Fruit fly (Drosophila melanogaster) whole organism, embryonic: ENCODE data around the gene RpS28a.

Source experiments
- ATbp ChIP-seq: fragments of 200-800 bp; sonication (Bioruptor generic); optimal IDR thresholded peaks from 2 replicates; lab custom pipeline; 2017; ENCODE audit warnings: missing biosample characterization, mild to moderate bottlenecking, missing genetic modification characterization, missing genetic modification reagents
- CG10321 ChIP-seq: fragments of 200-800 bp; sonication (Bioruptor generic); IDR thresholded peaks from 2 replicates; pipeline ENCODE4 v1.3.6; 2022; ENCODE audit warnings: missing biosample characterization, missing genetic modification characterization
- CG10366 ChIP-seq: fragments of 200-800 bp; sonication (Bioruptor generic); IDR thresholded peaks from 2 replicates; pipeline ENCODE4 v1.3.6; 2022; ENCODE audit warnings: missing biosample characterization, missing genetic modification characterization
- CG10959 ChIP-seq: fragments of 200-800 bp; sonication (Bioruptor generic); IDR thresholded peaks from 2 replicates; pipeline ENCODE4 v1.3.6; 2022; ENCODE audit warnings: missing biosample characterization, missing genetic modification characterization
- CG11085 ChIP-seq: fragments of 200-800 bp; sonication (Bioruptor generic); IDR thresholded peaks from 2 replicates; pipeline ENCODE4 v1.3.6; 2022; ENCODE audit warnings: missing biosample characterization, missing genetic modification characterization
- CG12155 ChIP-seq: fragments of 200-800 bp; sonication (Bioruptor generic); optimal IDR thresholded peaks from 3 replicates; lab custom pipeline; 2016; ENCODE audit warnings: missing biosample characterization, missing genetic modification characterization
- CG12942 ChIP-seq: fragments of 200-800 bp; sonication (Bioruptor generic); optimal IDR thresholded peaks from 3 replicates; lab custom pipeline; 2016; ENCODE audit warnings: missing biosample characterization, missing genetic modification characterization
- CG14965 ChIP-seq: fragments of 200-800 bp; sonication (Bioruptor generic); optimal IDR thresholded peaks from 2 replicates; lab custom pipeline; 2016; ENCODE audit warnings: missing biosample characterization, missing genetic modification characterization, borderline replicate concordance
- CG1529 ChIP-seq: fragments of 200-800 bp; sonication (Bioruptor generic); optimal IDR thresholded peaks from 3 replicates; lab custom pipeline; 2018; ENCODE audit warnings: missing biosample characterization, missing genetic modification characterization
- CG1603 ChIP-seq: fragments of 200-800 bp; sonication (Bioruptor generic); optimal IDR thresholded peaks from 2 replicates; lab custom pipeline; 2019; ENCODE audit warnings: missing biosample characterization, mild to moderate bottlenecking, missing genetic modification characterization, moderate library complexity
- CG1647 ChIP-seq: fragments of 200-800 bp; sonication (Bioruptor generic); optimal IDR thresholded peaks from 3 replicates; lab custom pipeline; 2016; ENCODE audit warnings: missing biosample characterization, missing genetic modification characterization
- CG16813 ChIP-seq: fragments of 200-800 bp; sonication (Bioruptor generic); IDR thresholded peaks from 3 replicates; pipeline ENCODE4 v1.3.6; 2022; ENCODE audit warnings: missing biosample characterization, missing genetic modification characterization; ENCODE audit not compliant: partially characterized antibody
- CG2202 ChIP-seq: fragments of 200-800 bp; sonication (Bioruptor generic); optimal IDR thresholded peaks from 2 replicates; lab custom pipeline; 2018; ENCODE audit warnings: missing biosample characterization, mild to moderate bottlenecking, missing genetic modification characterization
- CG3065 ChIP-seq: fragments of 200-800 bp; sonication (Bioruptor generic); optimal IDR thresholded peaks from 2 replicates; lab custom pipeline; 2016; ENCODE audit warnings: missing biosample characterization, missing genetic modification characterization
- CG31224 ChIP-seq: fragments of 200-800 bp; sonication (Bioruptor generic); IDR thresholded peaks from 2 replicates; pipeline ENCODE4 v1.3.6; 2022; ENCODE audit warnings: missing biosample characterization, missing genetic modification characterization
- CG32767 ChIP-seq: fragments of 200-800 bp; sonication (Bioruptor generic); IDR thresholded peaks from 2 replicates; pipeline ENCODE4 v1.3.6; 2022; ENCODE audit warnings: missing biosample characterization, missing genetic modification characterization
- CG4404 ChIP-seq: fragments of 200-800 bp; sonication (Bioruptor generic); IDR thresholded peaks from 2 replicates; pipeline ENCODE4 v1.3.6; 2022; ENCODE audit warnings: missing biosample characterization, missing genetic modification characterization
- CG6689 ChIP-seq: fragments of 200-800 bp; sonication (Bioruptor generic); IDR thresholded peaks from 2 replicates; pipeline ENCODE4 v1.3.6; 2022; ENCODE audit warnings: missing biosample characterization, missing genetic modification characterization
- CG6854 ChIP-seq: fragments of 200-800 bp; sonication (Bioruptor generic); optimal IDR thresholded peaks from 3 replicates; lab custom pipeline; 2017; ENCODE audit warnings: missing biosample characterization, mild to moderate bottlenecking, missing genetic modification characterization
- CG7556 ChIP-seq: fragments of 200-800 bp; sonication (Bioruptor generic); optimal IDR thresholded peaks from 2 replicates; lab custom pipeline; 2017; ENCODE audit warnings: missing biosample characterization, mild to moderate bottlenecking, missing genetic modification characterization
- CG8281 ChIP-seq: fragments of 200-800 bp; sonication (Bioruptor generic); optimal IDR thresholded peaks from 2 replicates; lab custom pipeline; 2018; ENCODE audit warnings: missing biosample characterization, mild to moderate bottlenecking, missing genetic modification characterization, moderate library complexity
- CG8478 ChIP-seq: fragments of >200 bp; optimal IDR thresholded peaks from 2 replicates; lab custom pipeline; 2018
- CG8944 ChIP-seq: fragments of 200-800 bp; sonication (Bioruptor generic); optimal IDR thresholded peaks from 3 replicates; lab custom pipeline; 2016; ENCODE audit warnings: missing biosample characterization, missing genetic modification characterization
- Camta ChIP-seq: fragments of 200-800 bp; sonication (Bioruptor generic); optimal IDR thresholded peaks from 2 replicates; lab custom pipeline; 2016; ENCODE audit warnings: missing biosample characterization, missing genetic modification characterization
- Dbx ChIP-seq: fragments of 200-800 bp; sonication (Bioruptor generic); IDR thresholded peaks from 3 replicates; pipeline ENCODE4 v1.3.6; 2022; ENCODE audit warnings: missing biosample characterization, missing genetic modification characterization
- Doc2 ChIP-seq: fragments of 200-800 bp; sonication (Bioruptor generic); IDR thresholded peaks from 2 replicates; pipeline ENCODE4 v1.3.6; 2022; ENCODE audit warnings: missing biosample characterization, missing genetic modification characterization
- HLHmδ ChIP-seq: fragments of 200-800 bp; sonication (Bioruptor generic); optimal IDR thresholded peaks from 2 replicates; lab custom pipeline; 2018; ENCODE audit warnings: missing biosample characterization, mild to moderate bottlenecking, missing genetic modification characterization, moderate library complexity
- Hr39 ChIP-seq: fragments of >200 bp; optimal IDR thresholded peaks from 2 replicates; lab custom pipeline; 2017
- Lhr ChIP-seq: fragments of 200-800 bp; sonication (Bioruptor generic); optimal IDR thresholded peaks from 3 replicates; lab custom pipeline; 2017; ENCODE audit warnings: mild to moderate bottlenecking, missing biosample characterization, missing genetic modification reagents, missing genetic modification characterization
- MTF-1 ChIP-seq: fragments of 200-800 bp; sonication (Bioruptor generic); optimal IDR thresholded peaks from 2 replicates; lab custom pipeline; 2018; ENCODE audit warnings: missing biosample characterization, mild to moderate bottlenecking, missing genetic modification characterization, borderline replicate concordance
- Myb ChIP-seq: fragments of 200-800 bp; sonication (Bioruptor generic); optimal IDR thresholded peaks from 2 replicates; lab custom pipeline; 2016; ENCODE audit warnings: missing biosample characterization, missing genetic modification characterization
- Sox102F ChIP-seq: fragments of 200-800 bp; sonication (Bioruptor generic); optimal IDR thresholded peaks from 2 replicates; lab custom pipeline; 2018; ENCODE audit warnings: missing biosample characterization, mild to moderate bottlenecking, missing genetic modification characterization, moderate library complexity
- Taf1 ChIP-seq: fragments of 200-800 bp; sonication (Bioruptor generic); IDR thresholded peaks from 2 replicates; pipeline ENCODE4 v1.3.6; 2022; ENCODE audit warnings: missing biosample characterization, missing genetic modification characterization
- cwo ChIP-seq: fragments of 200-800 bp; sonication (Bioruptor generic); optimal IDR thresholded peaks from 3 replicates; lab custom pipeline; 2017; ENCODE audit warnings: missing biosample characterization, missing genetic modification characterization, mild to moderate bottlenecking, moderate library complexity, missing genetic modification reagents
- dmrt11E ChIP-seq: fragments of 200-800 bp; sonication (Bioruptor generic); optimal IDR thresholded peaks from 3 replicates; lab custom pipeline; 2018; ENCODE audit warnings: missing biosample characterization, mild to moderate bottlenecking, missing genetic modification characterization, moderate library complexity
- dysf ChIP-seq: fragments of 200-800 bp; sonication (Bioruptor generic); IDR thresholded peaks from 3 replicates; pipeline ENCODE4 v1.3.6; 2022; ENCODE audit warnings: missing biosample characterization, missing genetic modification characterization
- fd96Cb ChIP-seq: fragments of 200-800 bp; sonication (Bioruptor generic); optimal IDR thresholded peaks from 2 replicates; lab custom pipeline; 2018; ENCODE audit warnings: missing biosample characterization, mild to moderate bottlenecking, missing genetic modification characterization, moderate library complexity
- grau ChIP-seq: fragments of 200-800 bp; optimal IDR thresholded peaks from 3 replicates; lab custom pipeline; 2019; ENCODE audit warnings: missing biosample characterization, mild to moderate bottlenecking, missing genetic modification characterization, moderate library complexity
- gsb-n ChIP-seq: fragments of 200-800 bp; sonication (Bioruptor generic); optimal IDR thresholded peaks from 3 replicates; lab custom pipeline; 2018; ENCODE audit warnings: missing biosample characterization, mild to moderate bottlenecking, missing genetic modification characterization
- ind ChIP-seq: fragments of 200-800 bp; sonication (Bioruptor generic); optimal IDR thresholded peaks from 3 replicates; lab custom pipeline; 2016; ENCODE audit warnings: missing biosample characterization, missing genetic modification characterization
- mam ChIP-seq: fragments of 200-800 bp; sonication (Bioruptor generic); optimal IDR thresholded peaks from 3 replicates; lab custom pipeline; 2016; ENCODE audit warnings: missing biosample characterization, missing genetic modification characterization
- nerfin-1 ChIP-seq: fragments of 200-800 bp; sonication (Bioruptor generic); optimal IDR thresholded peaks from 3 replicates; lab custom pipeline; 2019; ENCODE audit warnings: missing biosample characterization, mild to moderate bottlenecking, missing genetic modification characterization, moderate library complexity
- p53 ChIP-seq: fragments of 200-800 bp; sonication (Bioruptor generic); optimal IDR thresholded peaks from 2 replicates; lab custom pipeline; 2016; ENCODE audit warnings: missing biosample characterization, missing genetic modification characterization
- pb ChIP-seq: fragments of 200-800 bp; sonication (Bioruptor generic); optimal IDR thresholded peaks from 3 replicates; lab custom pipeline; 2016; ENCODE audit warnings: missing biosample characterization, missing genetic modification characterization
- peb ChIP-seq: fragments of 200-800 bp; sonication (Bioruptor generic); IDR thresholded peaks from 2 replicates; pipeline ENCODE4 v1.3.6; 2022; ENCODE audit warnings: missing biosample characterization, missing genetic modification characterization
- ranshi ChIP-seq: fragments of 200-800 bp; sonication (Bioruptor generic); IDR thresholded peaks from 2 replicates; pipeline ENCODE4 v1.3.6; 2022; ENCODE audit warnings: missing biosample characterization, missing genetic modification characterization
- rib ChIP-seq: fragments of 200-800 bp; sonication (Bioruptor generic); IDR thresholded peaks from 2 replicates; pipeline ENCODE4 v1.3.6; 2022; ENCODE audit warnings: missing biosample characterization, missing genetic modification characterization
- sisA ChIP-seq: fragments of 200-800 bp; sonication (Bioruptor generic); IDR thresholded peaks from 2 replicates; pipeline ENCODE4 v1.3.6; 2022; ENCODE audit warnings: missing biosample characterization, missing genetic modification characterization
- so ChIP-seq: fragments of 200-800 bp; sonication (Bioruptor generic); IDR thresholded peaks from 3 replicates; pipeline ENCODE4 v1.3.6; 2022; ENCODE audit warnings: missing biosample characterization, missing genetic modification characterization
- sr ChIP-seq: fragments of 200-800 bp; sonication (Bioruptor generic); IDR thresholded peaks from 3 replicates; pipeline ENCODE4 v1.3.6; 2022; ENCODE audit warnings: missing biosample characterization, missing genetic modification characterization
- z ChIP-seq: fragments of 200-800 bp; sonication (Bioruptor generic); IDR thresholded peaks from 3 replicates; pipeline ENCODE4 v1.3.6; 2022; ENCODE audit warnings: missing biosample characterization, missing genetic modification characterization
- zen2 ChIP-seq: fragments of 200-800 bp; sonication (Bioruptor generic); IDR thresholded peaks from 3 replicates; pipeline ENCODE4 v1.3.6; 2022; ENCODE audit warnings: missing biosample characterization, missing genetic modification characterization; ENCODE audit not compliant: partially characterized antibody

Gene RpS28a

dm6 chr3R:30061154-30061482 is 38.7 kb upstream of the RpS28a start (continued):
- TF ChIP-seq CG8944 (GFP tag; lab: Kevin White, UChicago) (peak; percentile 89), Taf1 (GFP tag; lab: Robert Waterston, UW) (0 out of 2 replicates have a peak, but pooled peaks have one; percentile 17), CG6854 (peak; percentile 86), CG4404 (GFP tag; lab: Robert Waterston, UW) (peak; percentile 57), grau (tag; lab: Kevin White, UChicago) (peak; percentile 39), CG1603 (tag; lab: Kevin White, UChicago) (peak; percentile 93), CG10366 (GFP tag; lab: Robert Waterston, UW) (peak; percentile 95), CG3065 (peak; percentile 28), CG32767 (GFP tag; lab: Robert Waterston, UW) (peak; percentile 72), sr (peak; percentile 83; the same call in 2 of the 3 replicates), ATbp (peak; percentile 88), HLHmδ (GFP tag; lab: Kevin White, UChicago) (no peak), Doc2 (GFP tag; lab: Robert Waterston, UW) (peak; percentile 56), MTF-1 (GFP tag; lab: Kevin White, UChicago) (peak; percentile 77), CG12942 (peak; percentile 44), so (GFP tag; lab: Robert Waterston, UW) (peak; percentile 93), p53 (GFP tag; lab: Kevin White, UChicago) (peak; percentile 62), rib (peak; percentile 62; the same call in 1 of the 2 replicates), CG1529 (GFP tag; lab: Kevin White, UChicago) (peak; percentile 63), CG8281 (tag; lab: Kevin White, UChicago) (peak; percentile 67), nerfin-1 (tag; lab: Kevin White, UChicago) (peak; percentile 89), mam (GFP tag; lab: Kevin White, UChicago) (peak; percentile 87), Lhr (no peak), Hr39 (no peak), CG10321 (peak; percentile 58; the same call in 1 of the 2 replicates), CG10959 (GFP tag; lab: Robert Waterston, UW) (peak; percentile 78), fd96Cb (tag; lab: Kevin White, UChicago) (peak; percentile 94), ranshi (GFP tag; lab: Robert Waterston, UW) (peak; percentile 92), pb (GFP tag; lab: Kevin White, UChicago) (peak; percentile 73), dysf (GFP tag; lab: Robert Waterston, UW) (peak; percentile 88), Myb (GFP tag; lab: Kevin White, UChicago) (peak; percentile 60), CG16813 (no peak), zen2 (GFP tag; lab: Robert Waterston, UW) (no peak), dmrt11E (tag; lab: Kevin White, UChicago) (peak; percentile 58), CG6689 (peak; percentile 90), sisA (peak; percentile 96), CG11085 (GFP tag; lab: Robert Waterston, UW) (peak; percentile 38; the same call in 1 of the 2 replicates), gsb-n (tag; lab: Kevin White, UChicago) (peak; percentile 92), CG14965 (GFP tag; lab: Kevin White, UChicago) (peak; percentile 49), CG7556 (peak; percentile 81), Dbx (GFP tag; lab: Robert Waterston, UW) (peak; percentile 64; the same call in 1 of the 3 replicates), z (GFP tag; lab: Robert Waterston, UW) (peak; percentile 56; the same call in 1 of the 3 replicates), cwo (peak; percentile 78), ind (GFP tag; lab: Kevin White, UChicago) (peak; percentile 93), CG2202 (tag; lab: Kevin White, UChicago) (peak; percentile 26), Camta (GFP tag; lab: Kevin White, UChicago) (peak; percentile 90), CG12155 (peak; percentile 52), CG8478 (lab: Kevin White, UChicago) (no peak), peb (GFP tag; lab: Robert Waterston, UW) (peak; percentile 87), CG1647 (GFP tag; lab: Kevin White, UChicago) (peak; percentile 78), CG31224 (GFP tag; lab: Robert Waterston, UW) (peak; percentile 71), Sox102F (peak; percentile 88)
